Fruit fly (Drosophila melanogaster) whole organism, embryonic: ENCODE measurements around the gene Jhbp3.

Experiments
- ATbp ChIP-seq: fragments of 200-800 bp; sonication (Bioruptor generic); optimal IDR thresholded peaks from 2 replicates; lab custom pipeline; 2017; ENCODE audit warnings: missing biosample characterization, mild to moderate bottlenecking, missing genetic modification characterization, missing genetic modification reagents
- Atf-2 ChIP-seq: fragments of 200-800 bp; sonication (Bioruptor generic); optimal IDR thresholded peaks from 2 replicates; lab custom pipeline; 2016; ENCODE audit warnings: missing biosample characterization, missing genetic modification characterization
- CG10147 ChIP-seq: fragments of 200-800 bp; sonication (Bioruptor generic); optimal IDR thresholded peaks from 2 replicates; lab custom pipeline; 2019; ENCODE audit warnings: missing biosample characterization, mild to moderate bottlenecking, missing genetic modification characterization, moderate library complexity
- CG10267 ChIP-seq: fragments of 200-800 bp; sonication (Bioruptor generic); optimal IDR thresholded peaks from 2 replicates; lab custom pipeline; 2018; ENCODE audit warnings: missing biosample characterization, mild to moderate bottlenecking, missing genetic modification characterization, moderate library complexity
- CG10366 ChIP-seq: fragments of 200-800 bp; sonication (Bioruptor generic); IDR thresholded peaks from 2 replicates; pipeline ENCODE4 v1.3.6; 2022; ENCODE audit warnings: missing biosample characterization, missing genetic modification characterization
- CG11398 ChIP-seq: fragments of 200-800 bp; sonication (Bioruptor generic); optimal IDR thresholded peaks from 2 replicates; lab custom pipeline; 2016; ENCODE audit warnings: missing biosample characterization, missing genetic modification characterization
- CG3838 ChIP-seq: fragments of 200-800 bp; sonication (Bioruptor generic); optimal IDR thresholded peaks from 3 replicates; lab custom pipeline; 2016; ENCODE audit warnings: missing biosample characterization, missing genetic modification characterization
- CG4424 ChIP-seq: fragments of 200-800 bp; sonication (Bioruptor generic); optimal IDR thresholded peaks from 3 replicates; lab custom pipeline; 2016; ENCODE audit warnings: missing biosample characterization, missing genetic modification characterization
- CG4730 ChIP-seq: fragments of 200-800 bp; sonication (Bioruptor generic); IDR thresholded peaks from 2 replicates; pipeline ENCODE4 v1.3.6; 2022; ENCODE audit warnings: missing biosample characterization, missing genetic modification characterization
- CG6683 ChIP-seq: fragments of 200-800 bp; sonication (Bioruptor generic); optimal IDR thresholded peaks from 2 replicates; lab custom pipeline; 2017; ENCODE audit warnings: missing biosample characterization, mild to moderate bottlenecking, missing genetic modification characterization, missing genetic modification reagents
- CG8388 ChIP-seq: fragments of 200-800 bp; sonication (Bioruptor generic); optimal IDR thresholded peaks from 2 replicates; lab custom pipeline; 2019; ENCODE audit warnings: missing biosample characterization, mild to moderate bottlenecking, missing genetic modification characterization, moderate library complexity
- Dll ChIP-seq: fragments of 200-800 bp; sonication (Bioruptor generic); IDR thresholded peaks from 4 replicates; pipeline ENCODE4 v1.3.6; 2022; ENCODE audit warnings: missing biosample characterization, missing genetic modification characterization; ENCODE audit not compliant: partially characterized antibody
- Dref ChIP-seq: fragments of 200-800 bp; sonication (Bioruptor generic); IDR thresholded peaks from 2 replicates; pipeline ENCODE4 v1.3.6; 2022; ENCODE audit warnings: missing biosample characterization, missing genetic modification characterization
- Fer1 ChIP-seq: fragments of 200-800 bp; sonication (Bioruptor generic); optimal IDR thresholded peaks from 2 replicates; lab custom pipeline; 2017; ENCODE audit warnings: missing biosample characterization, mild to moderate bottlenecking, missing genetic modification characterization
- Hand ChIP-seq: fragments of 200-800 bp; sonication (Bioruptor generic); optimal IDR thresholded peaks from 2 replicates; lab custom pipeline; 2017; ENCODE audit warnings: mild to moderate bottlenecking, missing biosample characterization, missing genetic modification reagents, missing genetic modification characterization
- Hr3 ChIP-seq: fragments of 200-800 bp; sonication (Bioruptor generic); optimal IDR thresholded peaks from 3 replicates; lab custom pipeline; 2016; ENCODE audit warnings: missing biosample characterization, missing genetic modification characterization
- Hr51 ChIP-seq, 2 experiments: fragments of 200-800 bp; sonication (Bioruptor generic); optimal IDR thresholded peaks; 2 replicates in 1 of 2; 3 replicates in 1 of 2; lab custom pipeline; 2016 to 2018; ENCODE audit warnings: missing biosample characterization in 2 of 2, missing genetic modification characterization in 2 of 2, mild to moderate bottlenecking in 1 of 2, moderate library complexity in 1 of 2
- Mes4 ChIP-seq: fragments of 200-800 bp; sonication (Bioruptor generic); optimal IDR thresholded peaks from 2 replicates; lab custom pipeline; 2016; ENCODE audit warnings: missing biosample characterization, missing genetic modification characterization
- Spps ChIP-seq: fragments of 200-800 bp; sonication (Bioruptor generic); optimal IDR thresholded peaks from 2 replicates; lab custom pipeline; 2018; ENCODE audit warnings: missing biosample characterization, mild to moderate bottlenecking, missing genetic modification characterization
- Sry-δ ChIP-seq: fragments of 200-800 bp; sonication (Bioruptor generic); optimal IDR thresholded peaks from 2 replicates; lab custom pipeline; 2016; ENCODE audit warnings: missing biosample characterization, missing genetic modification characterization
- amos ChIP-seq: fragments of 200-800 bp; sonication (Bioruptor generic); IDR thresholded peaks from 2 replicates; pipeline ENCODE4 v1.3.6; 2022; ENCODE audit warnings: missing biosample characterization, missing genetic modification characterization; ENCODE audit not compliant: partially characterized antibody
- bcd ChIP-seq: fragments of 200-800 bp; sonication (Bioruptor generic); optimal IDR thresholded peaks from 2 replicates; lab custom pipeline; 2017; ENCODE audit warnings: missing biosample characterization, mild to moderate bottlenecking, missing genetic modification characterization
- caup ChIP-seq: fragments of 200-800 bp; sonication (Bioruptor generic); optimal IDR thresholded peaks from 3 replicates; lab custom pipeline; 2017; ENCODE audit warnings: missing biosample characterization, mild to moderate bottlenecking, missing genetic modification characterization, moderate library complexity; ENCODE audit not compliant: severe bottlenecking
- cg ChIP-seq: fragments of 200-800 bp; sonication (Bioruptor generic); optimal IDR thresholded peaks from 3 replicates; lab custom pipeline; 2019; ENCODE audit warnings: missing biosample characterization, mild to moderate bottlenecking, missing genetic modification characterization, moderate library complexity
- chn ChIP-seq: fragments of 200-800 bp; sonication (Bioruptor generic); optimal IDR thresholded peaks from 2 replicates; lab custom pipeline; 2016; ENCODE audit warnings: missing biosample characterization, missing genetic modification characterization
- dan ChIP-seq: fragments of 200-800 bp; sonication (Bioruptor generic); IDR thresholded peaks from 2 replicates; pipeline ENCODE4 v1.3.6; 2022; ENCODE audit warnings: missing biosample characterization, missing genetic modification characterization
- emc ChIP-seq: fragments of 200-800 bp; sonication (Bioruptor generic); optimal IDR thresholded peaks from 2 replicates; lab custom pipeline; 2016; ENCODE audit warnings: missing biosample characterization, missing genetic modification characterization
- en ChIP-seq: fragments of 200-800 bp; sonication (Bioruptor generic); optimal IDR thresholded peaks from 2 replicates; lab custom pipeline; 2016; ENCODE audit warnings: missing biosample characterization, missing genetic modification characterization
- gcm2 ChIP-seq: fragments of 200-800 bp; sonication (Bioruptor generic); optimal IDR thresholded peaks from 2 replicates; lab custom pipeline; 2016; ENCODE audit warnings: missing biosample characterization, missing genetic modification characterization
- gsb-n ChIP-seq: fragments of 200-800 bp; sonication (Bioruptor generic); optimal IDR thresholded peaks from 3 replicates; lab custom pipeline; 2018; ENCODE audit warnings: missing biosample characterization, mild to moderate bottlenecking, missing genetic modification characterization
- ham ChIP-seq: fragments of 200-800 bp; sonication (Bioruptor generic); IDR thresholded peaks from 2 replicates; pipeline ENCODE4 v1.3.6; 2022; ENCODE audit warnings: missing biosample characterization, missing genetic modification characterization
- klu ChIP-seq: fragments of 200-800 bp; sonication (Bioruptor generic); IDR thresholded peaks from 2 replicates; pipeline ENCODE4 v1.3.6; 2022; ENCODE audit warnings: missing biosample characterization, missing genetic modification characterization
- mld ChIP-seq: fragments of 200-800 bp; sonication (Bioruptor generic); IDR thresholded peaks from 3 replicates; pipeline ENCODE4 v1.3.6; 2022; ENCODE audit warnings: missing biosample characterization, missing genetic modification characterization; ENCODE audit not compliant: partially characterized antibody
- odd ChIP-seq: fragments of 200-800 bp; sonication (Bioruptor generic); optimal IDR thresholded peaks from 2 replicates; lab custom pipeline; 2017; ENCODE audit warnings: missing biosample characterization, mild to moderate bottlenecking, missing genetic modification characterization
- org-1 ChIP-seq: fragments of 200-800 bp; sonication (Bioruptor generic); optimal IDR thresholded peaks from 2 replicates; lab custom pipeline; 2017; ENCODE audit warnings: missing biosample characterization, missing genetic modification characterization
- p53 ChIP-seq: fragments of 200-800 bp; sonication (Bioruptor generic); optimal IDR thresholded peaks from 2 replicates; lab custom pipeline; 2016; ENCODE audit warnings: missing biosample characterization, missing genetic modification characterization
- pan ChIP-seq, 4 experiments: fragments of >200 bp in 3 of 4; fragments of 200-800 bp in 1 of 4; sonication (Bioruptor generic) in 1 of 4; optimal IDR thresholded peaks in 3 of 4; IDR thresholded peaks in 1 of 4; 2 replicates each; pipeline versions ENCODE4 v1.3.6 to Lab custom; 2017 to 2022; ENCODE audit warnings: missing biosample characterization in 2 of 4, missing genetic modification characterization in 2 of 4, mixed read lengths in 1 of 4
- pb ChIP-seq: fragments of 200-800 bp; sonication (Bioruptor generic); optimal IDR thresholded peaks from 3 replicates; lab custom pipeline; 2016; ENCODE audit warnings: missing biosample characterization, missing genetic modification characterization
- peb ChIP-seq: fragments of 200-800 bp; sonication (Bioruptor generic); IDR thresholded peaks from 2 replicates; pipeline ENCODE4 v1.3.6; 2022; ENCODE audit warnings: missing biosample characterization, missing genetic modification characterization
- pfk ChIP-seq: fragments of 200-800 bp; sonication (Bioruptor generic); optimal IDR thresholded peaks from 2 replicates; lab custom pipeline; 2018; ENCODE audit warnings: missing biosample characterization, mild to moderate bottlenecking, missing genetic modification characterization, moderate library complexity
- pita ChIP-seq: fragments of 200-800 bp; sonication (Bioruptor generic); optimal IDR thresholded peaks from 2 replicates; lab custom pipeline; 2017; ENCODE audit warnings: missing biosample characterization, mild to moderate bottlenecking, missing genetic modification characterization
- pnt ChIP-seq: fragments of 200-800 bp; sonication (Bioruptor generic); optimal IDR thresholded peaks from 3 replicates; lab custom pipeline; 2016; ENCODE audit warnings: missing biosample characterization, missing genetic modification characterization
- ranshi ChIP-seq: fragments of 200-800 bp; sonication (Bioruptor generic); IDR thresholded peaks from 2 replicates; pipeline ENCODE4 v1.3.6; 2022; ENCODE audit warnings: missing biosample characterization, missing genetic modification characterization
- schlank ChIP-seq: fragments of 200-800 bp; sonication (Bioruptor generic); optimal IDR thresholded peaks from 2 replicates; lab custom pipeline; 2018; ENCODE audit warnings: missing biosample characterization, mild to moderate bottlenecking, missing genetic modification characterization
- scrt ChIP-seq: fragments of 200-800 bp; sonication (Bioruptor generic); optimal IDR thresholded peaks from 2 replicates; lab custom pipeline; 2018; ENCODE audit warnings: missing biosample characterization, mild to moderate bottlenecking, missing genetic modification characterization, moderate library complexity
- tna ChIP-seq: fragments of 200-800 bp; sonication (Bioruptor generic); IDR thresholded peaks from 2 replicates; pipeline ENCODE4 v1.3.6; 2022; ENCODE audit warnings: missing biosample characterization, missing genetic modification characterization; ENCODE audit not compliant: partially characterized antibody
- trh ChIP-seq: fragments of 200-800 bp; sonication (Bioruptor generic); optimal IDR thresholded peaks from 2 replicates; lab custom pipeline; 2016; ENCODE audit warnings: missing biosample characterization, missing genetic modification characterization
- tup ChIP-seq: fragments of 200-800 bp; sonication (Bioruptor generic); optimal IDR thresholded peaks from 2 replicates; lab custom pipeline; 2016; ENCODE audit warnings: missing biosample characterization, mild to moderate bottlenecking, missing genetic modification characterization, moderate library complexity
- zen ChIP-seq: fragments of 200-800 bp; sonication (Bioruptor generic); optimal IDR thresholded peaks from 3 replicates; lab custom pipeline; 2018; ENCODE audit warnings: missing biosample characterization, mild to moderate bottlenecking, missing genetic modification characterization, moderate library complexity
- zen2 ChIP-seq: fragments of 200-800 bp; sonication (Bioruptor generic); IDR thresholded peaks from 3 replicates; pipeline ENCODE4 v1.3.6; 2022; ENCODE audit warnings: missing biosample characterization, missing genetic modification characterization; ENCODE audit not compliant: partially characterized antibody

Jhbp3 gene

dm6 chr3R:4910839-4911341 is 44.2 kb downstream of the Jhbp3 start (continued):
- no peak for TF ChIP-seq caup (GFP tag; lab: Kevin White, UChicago)
- TF ChIP-seq trh (GFP tag; lab: Kevin White, UChicago), result no peak
- TF ChIP-seq CG10366 (GFP tag; lab: Robert Waterston, UW), result no peak
- TF ChIP-seq pan (optimal IDR thresholded peaks at IDR 0.05; lab: Kevin White, UChicago), result no peak
- no peak for TF ChIP-seq pan (GFP tag; optimal IDR thresholded peaks at IDR 0.05 in 1 of 2, IDR thresholded peaks at IDR 0.05 in 1 of 2)
- TF ChIP-seq odd, result no peak
- TF ChIP-seq pita (GFP tag; lab: Kevin White, UChicago), result no peak
- TF ChIP-seq org-1 (GFP tag; lab: Kevin White, UChicago), result no peak
- TF ChIP-seq Spps (tag; lab: Kevin White, UChicago), result no peak
- TF ChIP-seq tna (GFP tag; lab: Robert Waterston, UW), result no peak
- TF ChIP-seq CG10147 (GFP tag; lab: Kevin White, UChicago), result no peak
- no peak for TF ChIP-seq tup (GFP tag; lab: Kevin White, UChicago)
- no peak for TF ChIP-seq pb
- no peak for TF ChIP-seq en (GFP tag; lab: Kevin White, UChicago)
- peak; percentile 18 for TF ChIP-seq schlank (tag; lab: Kevin White, UChicago)
- TF ChIP-seq Dref (GFP tag; lab: Robert Waterston, UW), result no peak
- TF ChIP-seq p53 (GFP tag; lab: Kevin White, UChicago), result no peak
- TF ChIP-seq amos, result peak; percentile 39; the same call in 1 of the 2 replicates
- TF ChIP-seq CG11398 (GFP tag; lab: Kevin White, UChicago), result no peak
- TF ChIP-seq Atf-2, result no peak
- no peak for TF ChIP-seq ranshi
- TF ChIP-seq pnt (GFP tag; lab: Kevin White, UChicago), result no peak
- no peak for TF ChIP-seq gsb-n (tag; lab: Kevin White, UChicago)
- TF ChIP-seq CG10267 (tag; lab: Kevin White, UChicago), result no peak
- TF ChIP-seq Mes4 (GFP tag; lab: Kevin White, UChicago), result no peak
- TF ChIP-seq dan (GFP tag; lab: Robert Waterston, UW), result no peak
- TF ChIP-seq gcm2, result no peak
- no peak for TF ChIP-seq mld (GFP tag; lab: Robert Waterston, UW)
- no peak for TF ChIP-seq CG3838 (GFP tag; lab: Kevin White, UChicago)
- TF ChIP-seq peb, result no peak
- TF ChIP-seq ATbp (GFP tag; lab: Kevin White, UChicago), result no peak
- TF ChIP-seq Fer1 (GFP tag; lab: Kevin White, UChicago), result peak; percentile 28
- TF ChIP-seq pfk, result no peak
- TF ChIP-seq zen2 (GFP tag; lab: Robert Waterston, UW), result no peak
- TF ChIP-seq scrt, result peak; percentile 20
- TF ChIP-seq emc, result no peak
- 0 out of 2 replicates have a peak, but pooled peaks have one; percentile 7 for TF ChIP-seq CG4730 (GFP tag; lab: Robert Waterston, UW)
- no peak for TF ChIP-seq Sry-δ (GFP tag; lab: Kevin White, UChicago)
- no peak for TF ChIP-seq Hr3 (GFP tag; lab: Kevin White, UChicago)
- TF ChIP-seq chn, result peak; percentile 48
- no peak for TF ChIP-seq CG6683
- no peak for TF ChIP-seq Hr51 (GFP tag; optimal IDR thresholded peaks at IDR 0.05; lab: Kevin White, UChicago)
- no peak for TF ChIP-seq Hand (GFP tag; lab: Kevin White, UChicago)
- peak; percentile 96 for TF ChIP-seq cg
- no peak for TF ChIP-seq ham
- no peak for TF ChIP-seq zen (tag; lab: Kevin White, UChicago)
- no peak for TF ChIP-seq CG4424
- TF ChIP-seq CG8388 (GFP tag; lab: Kevin White, UChicago), result no peak
- no peak for TF ChIP-seq bcd (GFP tag; lab: Kevin White, UChicago)
- TF ChIP-seq Dll, result no peak
- TF ChIP-seq klu (GFP tag; lab: Robert Waterston, UW), result no peak
